Worm (Caenorhabditis elegans) whole organism, midembryonic: ENCODE results near the gene wht-8.

Experiments
- T22C8.4 ChIP-seq: fragments of 200-800 bp; sonication (Bioruptor generic); IDR thresholded peaks from 2 replicates; pipeline ENCODE4 v1.3.6; 2022; ENCODE audit warnings: missing genetic modification characterization, missing compliant biosample characterization
- cog-1 ChIP-seq: sonication (generic microtip); optimal IDR thresholded peaks from 2 replicates; lab custom pipeline; 2016; ENCODE audit warnings: missing genetic modification characterization, missing compliant biosample characterization
- flt-1 ChIP-seq: fragments of 200-800 bp; sonication (Bioruptor generic); IDR thresholded peaks from 2 replicates; pipeline ENCODE4 v1.3.6; 2022; ENCODE audit warnings: missing genetic modification characterization, missing compliant biosample characterization
- klf-2 ChIP-seq: fragments of 200-800 bp; sonication (Bioruptor generic); conservative IDR thresholded peaks from 2 replicates; pipeline ENCODE4 v1.3.6; 2022; ENCODE audit warnings: missing genetic modification reagents, missing genetic modification characterization, missing compliant biosample characterization
- med-1 ChIP-seq: sonication (generic microtip); optimal IDR thresholded peaks from 2 replicates; lab custom pipeline; 2017; ENCODE audit warnings: missing genetic modification characterization, mild to moderate bottlenecking, missing compliant biosample characterization, antibody characterized with exemption, missing genetic modification reagents; ENCODE audit not compliant: insufficient read depth
- ref-1 ChIP-seq: fragments of 200-800 bp; sonication (Bioruptor generic); conservative IDR thresholded peaks from 2 replicates; pipeline ENCODE4 v1.3.6; 2022; ENCODE audit warnings: missing genetic modification reagents, missing genetic modification characterization, missing compliant biosample characterization
- tab-1 ChIP-seq: fragments of 200-800 bp; sonication (Bioruptor generic); IDR thresholded peaks from 2 replicates; pipeline ENCODE4 v1.3.6; 2022; ENCODE audit warnings: missing genetic modification characterization, missing compliant biosample characterization
- ztf-23 ChIP-seq: fragments of 200-800 bp; sonication (Bioruptor generic); IDR thresholded peaks from 2 replicates; pipeline ENCODE4 v1.3.6; 2022; ENCODE audit warnings: missing genetic modification reagents, missing genetic modification characterization, missing compliant biosample characterization
- ztf-29 ChIP-seq: fragments of 200-800 bp; sonication (Bioruptor generic); IDR thresholded peaks from 2 replicates; pipeline ENCODE4 v1.3.6; 2022; ENCODE audit warnings: missing genetic modification reagents, missing genetic modification characterization, missing compliant biosample characterization

Gene wht-8

DNA sequence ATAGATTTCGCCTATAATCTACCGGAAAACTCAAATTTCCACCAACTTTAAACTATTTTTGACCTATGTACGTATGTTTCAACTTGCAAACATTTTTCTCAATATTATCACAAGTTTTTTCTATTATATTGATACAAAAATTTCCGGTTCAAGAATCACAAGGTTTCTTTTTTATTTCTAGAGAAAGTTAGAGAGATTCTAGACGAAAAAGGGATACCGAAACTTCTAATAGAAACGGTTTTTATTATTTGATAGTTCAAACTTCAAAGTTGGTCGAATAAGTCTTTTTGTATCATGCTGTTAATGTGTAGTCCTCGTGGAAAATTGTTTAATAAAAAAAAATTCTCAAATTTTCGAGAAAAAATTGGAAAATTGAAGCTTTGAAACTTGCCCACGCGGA lies 36.5 kb downstream of the wht-8 start:
- TF ChIP-seq med-1 (GFP tag; lab: Kevin White, UChicago) (no peak), ztf-23 (GFP tag; lab: Robert Waterston, UW) (no peak), klf-2 (GFP tag; lab: Robert Waterston, UW) (no peak), ref-1 (GFP tag; lab: Robert Waterston, UW) (no peak), ztf-29 (GFP tag; lab: Robert Waterston, UW) (no peak), tab-1 (GFP tag; lab: Robert Waterston, UW) (no peak), cog-1 (no peak), T22C8.4 (GFP tag; lab: Robert Waterston, UW) (no peak), flt-1 (GFP tag; lab: Robert Waterston, UW) (no peak)

DNA sequence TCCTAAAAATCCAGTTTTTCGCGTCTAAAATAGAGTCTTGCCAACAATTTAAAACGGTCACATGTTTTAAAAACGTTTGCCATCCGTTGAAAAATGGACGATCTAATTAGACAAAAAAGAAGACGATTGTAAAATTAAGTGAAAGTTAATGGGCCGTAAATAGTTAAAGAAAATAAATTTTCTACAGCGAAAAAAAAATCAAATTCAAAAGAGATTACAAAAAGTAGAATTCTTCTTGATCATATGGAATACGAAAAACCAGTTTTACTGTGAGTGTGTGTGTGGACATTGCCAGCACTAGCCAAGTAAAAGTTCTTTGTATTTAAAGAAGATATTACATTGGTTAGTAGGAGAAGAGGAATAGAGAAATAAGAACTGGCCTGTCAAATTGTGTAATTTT lies 43.5 kb downstream of the wht-8 start:
- TF ChIP-seq cog-1 (no peak), flt-1 (GFP tag; lab: Robert Waterston, UW) (no peak), ztf-23 (GFP tag; lab: Robert Waterston, UW) (no peak), T22C8.4 (GFP tag; lab: Robert Waterston, UW) (no peak), med-1 (GFP tag; lab: Kevin White, UChicago) (no peak), ref-1 (GFP tag; lab: Robert Waterston, UW) (no peak), ztf-29 (GFP tag; lab: Robert Waterston, UW) (no peak), klf-2 (GFP tag; lab: Robert Waterston, UW) (no peak), tab-1 (GFP tag; lab: Robert Waterston, UW) (no peak)

DNA sequence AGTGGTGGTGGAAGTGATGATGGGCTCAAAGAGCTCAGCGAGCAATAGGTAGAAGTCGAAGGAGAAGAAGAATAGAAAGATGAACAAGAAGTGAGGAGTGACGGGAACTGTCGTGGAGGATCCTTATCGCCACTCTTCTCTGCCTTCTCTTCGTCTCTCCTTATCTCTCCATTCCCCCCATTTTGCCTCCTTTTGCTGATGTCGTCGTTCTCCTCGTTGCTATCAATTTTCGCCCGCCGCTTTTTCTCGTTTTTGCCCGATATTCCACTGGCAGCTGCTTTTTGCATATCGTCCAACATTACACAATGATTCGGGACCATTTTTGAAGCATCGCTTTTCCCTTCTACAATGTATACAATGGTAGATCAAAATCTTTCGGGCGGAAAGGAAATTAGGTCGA lies 48.8 kb downstream of the wht-8 start:
- TF ChIP-seq ztf-23 (GFP tag; lab: Robert Waterston, UW), result no peak
- TF ChIP-seq flt-1 (GFP tag; lab: Robert Waterston, UW), result no peak
- TF ChIP-seq tab-1 (GFP tag; lab: Robert Waterston, UW), result no peak
- TF ChIP-seq med-1 (GFP tag; lab: Kevin White, UChicago), result no peak
- TF ChIP-seq T22C8.4 (GFP tag; lab: Robert Waterston, UW), result no peak
- TF ChIP-seq cog-1, result no peak
- no peak for TF ChIP-seq klf-2 (GFP tag; lab: Robert Waterston, UW)
- no peak for TF ChIP-seq ztf-29 (GFP tag; lab: Robert Waterston, UW)

DNA sequence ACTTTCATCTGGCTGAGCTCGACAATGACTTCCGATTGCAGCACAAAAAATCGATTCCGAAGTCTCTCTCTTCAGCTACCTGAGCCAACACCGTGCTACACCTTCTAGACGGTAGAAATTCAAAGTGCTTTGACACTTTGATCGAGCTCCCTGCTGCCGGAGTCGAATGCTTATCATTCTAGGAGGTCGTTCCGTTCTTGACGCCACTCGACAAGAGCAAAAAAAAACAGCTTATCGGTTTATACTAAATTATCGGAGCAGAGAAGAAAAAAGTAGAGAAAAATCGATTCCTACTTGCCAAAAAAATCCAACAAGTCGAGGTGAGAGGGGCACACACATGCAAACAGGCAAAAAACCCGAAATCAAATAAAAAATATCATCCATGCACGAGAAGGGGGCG lies 49.9 kb downstream of the wht-8 start:
- TF ChIP-seq klf-2 (GFP tag; lab: Robert Waterston, UW) (no peak), ztf-29 (GFP tag; lab: Robert Waterston, UW) (no peak), ref-1 (GFP tag; lab: Robert Waterston, UW) (no peak), flt-1 (GFP tag; lab: Robert Waterston, UW) (no peak), med-1 (GFP tag; lab: Kevin White, UChicago) (no peak), T22C8.4 (GFP tag; lab: Robert Waterston, UW) (no peak), tab-1 (GFP tag; lab: Robert Waterston, UW) (no peak), ztf-23 (GFP tag; lab: Robert Waterston, UW) (no peak), cog-1 (no peak)

- TF ChIP-seq klf-2 (GFP tag; lab: Robert Waterston, UW) (no peak), ref-1 (GFP tag; lab: Robert Waterston, UW) (no peak), med-1 (GFP tag; lab: Kevin White, UChicago) (no peak), tab-1 (GFP tag; lab: Robert Waterston, UW) (no peak), ztf-29 (GFP tag; lab: Robert Waterston, UW) (no peak), cog-1 (no peak), ztf-23 (GFP tag; lab: Robert Waterston, UW) (no peak), T22C8.4 (GFP tag; lab: Robert Waterston, UW) (no peak), flt-1 (GFP tag; lab: Robert Waterston, UW) (no peak)
Measured at ce11 chrIII:11269206-11269605, 50.6 kb downstream of the wht-8 start.

ce11 chrIII:11270795-11271194 lies 52.2 kb downstream of the wht-8 start, which contains the start of gene obr-1:
TSS of gene obr-1 (minus strand) at chrIII:11270895.
- no peak for TF ChIP-seq ztf-29 (GFP tag; lab: Robert Waterston, UW)
- no peak for TF ChIP-seq tab-1 (GFP tag; lab: Robert Waterston, UW)
- TF ChIP-seq ztf-23 (GFP tag; lab: Robert Waterston, UW), result no peak
- TF ChIP-seq med-1 (GFP tag; lab: Kevin White, UChicago), result no peak
- no peak for TF ChIP-seq ref-1 (GFP tag; lab: Robert Waterston, UW)
- TF ChIP-seq cog-1, result no peak
- TF ChIP-seq flt-1 (GFP tag; lab: Robert Waterston, UW), result no peak
- TF ChIP-seq T22C8.4 (GFP tag; lab: Robert Waterston, UW), result no peak
- no peak for TF ChIP-seq klf-2 (GFP tag; lab: Robert Waterston, UW)
